Fruit fly (Drosophila melanogaster) whole organism, embryonic: ENCODE results near the gene HemK1.
A peak's percentile ranks its signal among the peaks of the same experiment; 100 is the strongest.

ENCODE experiments used
- Asciz ChIP-seq: fragments of 200-800 bp; sonication (Bioruptor generic); optimal IDR thresholded peaks from 2 replicates; lab custom pipeline; 2017; ENCODE audit warnings: missing biosample characterization, mild to moderate bottlenecking, missing genetic modification characterization, missing genetic modification reagents
- Blimp-1 ChIP-seq: fragments of 200-800 bp; sonication (Bioruptor generic); optimal IDR thresholded peaks from 3 replicates; lab custom pipeline; 2018; ENCODE audit warnings: missing biosample characterization, missing genetic modification characterization, mild to moderate bottlenecking, moderate library complexity, missing genetic modification reagents
- CG10321 ChIP-seq: fragments of 200-800 bp; sonication (Bioruptor generic); IDR thresholded peaks from 2 replicates; pipeline ENCODE4 v1.3.6; 2022; ENCODE audit warnings: missing biosample characterization, missing genetic modification characterization
- CG13424 ChIP-seq: fragments of 200-800 bp; sonication (Bioruptor generic); optimal IDR thresholded peaks from 2 replicates; lab custom pipeline; 2019; ENCODE audit warnings: missing biosample characterization, mild to moderate bottlenecking, missing genetic modification characterization, moderate library complexity
- CG14014 ChIP-seq: fragments of 200-800 bp; sonication (Bioruptor generic); IDR thresholded peaks from 2 replicates; pipeline ENCODE4 v1.3.6; 2022; ENCODE audit warnings: missing biosample characterization, missing genetic modification characterization
- CG1529 ChIP-seq: fragments of 200-800 bp; sonication (Bioruptor generic); optimal IDR thresholded peaks from 3 replicates; lab custom pipeline; 2018; ENCODE audit warnings: missing biosample characterization, missing genetic modification characterization
- CG15696 ChIP-seq: fragments of 200-800 bp; sonication (Bioruptor generic); optimal IDR thresholded peaks from 2 replicates; lab custom pipeline; 2019; ENCODE audit warnings: missing biosample characterization, mild to moderate bottlenecking, missing genetic modification characterization, moderate library complexity
- CG1647 ChIP-seq: fragments of 200-800 bp; sonication (Bioruptor generic); optimal IDR thresholded peaks from 3 replicates; lab custom pipeline; 2016; ENCODE audit warnings: missing biosample characterization, missing genetic modification characterization
- CG17385 ChIP-seq: fragments of 200-800 bp; sonication (Bioruptor generic); optimal IDR thresholded peaks from 3 replicates; lab custom pipeline; 2018; ENCODE audit warnings: missing biosample characterization, mild to moderate bottlenecking, missing genetic modification characterization
- CG2712 ChIP-seq: fragments of 200-800 bp; optimal IDR thresholded peaks from 3 replicates; lab custom pipeline; 2019; ENCODE audit warnings: missing biosample characterization, mild to moderate bottlenecking, missing genetic modification characterization, moderate library complexity
- CG3065 ChIP-seq: fragments of 200-800 bp; sonication (Bioruptor generic); optimal IDR thresholded peaks from 2 replicates; lab custom pipeline; 2016; ENCODE audit warnings: missing biosample characterization, missing genetic modification characterization
- CG3163 ChIP-seq: fragments of 200-800 bp; sonication (Bioruptor generic); optimal IDR thresholded peaks from 3 replicates; lab custom pipeline; 2016; ENCODE audit warnings: missing biosample characterization, missing genetic modification characterization
- CG34422 ChIP-seq: fragments of 200-800 bp; sonication (Bioruptor generic); IDR thresholded peaks from 3 replicates; pipeline ENCODE4 v1.3.6; 2022; ENCODE audit warnings: missing biosample characterization, missing genetic modification characterization
- CG4328 ChIP-seq: fragments of 200-800 bp; sonication (Bioruptor generic); optimal IDR thresholded peaks from 3 replicates; lab custom pipeline; 2017; ENCODE audit warnings: missing biosample characterization, missing genetic modification reagents, missing genetic modification characterization
- CG4820 ChIP-seq: fragments of 200-800 bp; sonication (Bioruptor generic); optimal IDR thresholded peaks from 3 replicates; lab custom pipeline; 2016; ENCODE audit warnings: missing biosample characterization, missing genetic modification characterization
- CG7372 ChIP-seq: fragments of 200-800 bp; sonication (Bioruptor generic); IDR thresholded peaks from 2 replicates; pipeline ENCODE4 v1.3.6; 2022; ENCODE audit warnings: missing biosample characterization, missing genetic modification characterization
- CG7839 ChIP-seq: fragments of 200-800 bp; sonication (Bioruptor generic); optimal IDR thresholded peaks from 3 replicates; lab custom pipeline; 2018; ENCODE audit warnings: missing biosample characterization, mild to moderate bottlenecking, missing genetic modification characterization, moderate library complexity
- CG8765 ChIP-seq: fragments of 200-800 bp; sonication (Bioruptor generic); IDR thresholded peaks from 2 replicates; pipeline ENCODE4 v1.3.6; 2022; ENCODE audit warnings: missing biosample characterization, missing genetic modification characterization
- CG9876 ChIP-seq: fragments of 200-800 bp; sonication (Bioruptor generic); optimal IDR thresholded peaks from 2 replicates; lab custom pipeline; 2016; ENCODE audit warnings: missing biosample characterization, missing genetic modification characterization
- CTCF ChIP-seq: fragments of 200-800 bp; sonication (Bioruptor generic); optimal IDR thresholded peaks from 2 replicates; lab custom pipeline; 2017; ENCODE audit warnings: missing biosample characterization, mild to moderate bottlenecking, missing genetic modification characterization, moderate library complexity
- Dbx ChIP-seq: fragments of 200-800 bp; sonication (Bioruptor generic); IDR thresholded peaks from 3 replicates; pipeline ENCODE4 v1.3.6; 2022; ENCODE audit warnings: missing biosample characterization, missing genetic modification characterization
- Dip2 ChIP-seq: fragments of 200-800 bp; sonication (Bioruptor generic); IDR thresholded peaks from 2 replicates; pipeline ENCODE4 v1.3.6; 2022; ENCODE audit warnings: missing biosample characterization, missing genetic modification characterization
- Dll ChIP-seq: fragments of 200-800 bp; sonication (Bioruptor generic); IDR thresholded peaks from 4 replicates; pipeline ENCODE4 v1.3.6; 2022; ENCODE audit warnings: missing biosample characterization, missing genetic modification characterization; ENCODE audit not compliant: partially characterized antibody
- Elba2 ChIP-seq: fragments of 200-800 bp; sonication (Bioruptor generic); optimal IDR thresholded peaks from 3 replicates; lab custom pipeline; 2016; ENCODE audit warnings: missing biosample characterization, missing genetic modification characterization
- Hey ChIP-seq: fragments of 200-800 bp; sonication (Bioruptor generic); optimal IDR thresholded peaks from 3 replicates; lab custom pipeline; 2018; ENCODE audit warnings: missing biosample characterization, mild to moderate bottlenecking, missing genetic modification characterization
- HmgD ChIP-seq: fragments of 200-800 bp; sonication (Bioruptor generic); optimal IDR thresholded peaks from 3 replicates; lab custom pipeline; 2016; ENCODE audit warnings: missing biosample characterization, missing genetic modification characterization
- Lhr ChIP-seq: fragments of 200-800 bp; sonication (Bioruptor generic); optimal IDR thresholded peaks from 3 replicates; lab custom pipeline; 2017; ENCODE audit warnings: mild to moderate bottlenecking, missing biosample characterization, missing genetic modification reagents, missing genetic modification characterization
- MESR4 ChIP-seq: fragments of 200-800 bp; sonication (Bioruptor generic); optimal IDR thresholded peaks from 2 replicates; lab custom pipeline; 2018; ENCODE audit warnings: missing biosample characterization, mild to moderate bottlenecking, missing genetic modification characterization, moderate library complexity
- Myb ChIP-seq: fragments of 200-800 bp; sonication (Bioruptor generic); optimal IDR thresholded peaks from 2 replicates; lab custom pipeline; 2016; ENCODE audit warnings: missing biosample characterization, missing genetic modification characterization
- Neu2 ChIP-seq: fragments of 200-800 bp; sonication (Bioruptor generic); optimal IDR thresholded peaks from 3 replicates; lab custom pipeline; 2016; ENCODE audit warnings: missing biosample characterization, missing genetic modification characterization, borderline replicate concordance
- Nf-YB ChIP-seq: fragments of 200-800 bp; sonication (Bioruptor generic); optimal IDR thresholded peaks from 3 replicates; lab custom pipeline; 2019; ENCODE audit warnings: missing biosample characterization, mild to moderate bottlenecking, missing genetic modification characterization, moderate library complexity
- Ravus ChIP-seq: fragments of 200-800 bp; sonication (Bioruptor generic); IDR thresholded peaks from 2 replicates; pipeline ENCODE4 v1.3.6; 2022; ENCODE audit warnings: missing biosample characterization, missing genetic modification characterization
- Spps ChIP-seq: fragments of 200-800 bp; sonication (Bioruptor generic); optimal IDR thresholded peaks from 2 replicates; lab custom pipeline; 2018; ENCODE audit warnings: missing biosample characterization, mild to moderate bottlenecking, missing genetic modification characterization
- al ChIP-seq: fragments of 200-800 bp; sonication (Bioruptor generic); IDR thresholded peaks from 2 replicates; pipeline ENCODE4 v1.3.6; 2022; ENCODE audit warnings: missing biosample characterization, missing genetic modification characterization
- bowl ChIP-seq: fragments of 200-800 bp; sonication (Bioruptor generic); IDR thresholded peaks from 2 replicates; pipeline ENCODE4 v1.3.6; 2022; ENCODE audit warnings: missing biosample characterization, missing genetic modification characterization
- dpn ChIP-seq, 2 experiments: fragments of 200-800 bp; sonication (Bioruptor generic); optimal IDR thresholded peaks; 3 replicates each; lab custom pipeline; 2016; ENCODE audit warnings: missing biosample characterization in 2 of 2, missing genetic modification characterization in 2 of 2
- dysf ChIP-seq: fragments of 200-800 bp; sonication (Bioruptor generic); IDR thresholded peaks from 3 replicates; pipeline ENCODE4 v1.3.6; 2022; ENCODE audit warnings: missing biosample characterization, missing genetic modification characterization
- ewg ChIP-seq: fragments of 200-800 bp; sonication (Bioruptor generic); optimal IDR thresholded peaks from 3 replicates; lab custom pipeline; 2017; ENCODE audit warnings: mild to moderate bottlenecking, missing biosample characterization, missing genetic modification reagents, missing genetic modification characterization
- gem ChIP-seq: fragments of 200-800 bp; sonication (Bioruptor generic); optimal IDR thresholded peaks from 2 replicates; lab custom pipeline; 2019; ENCODE audit warnings: missing biosample characterization, mild to moderate bottlenecking, missing genetic modification characterization, moderate library complexity
- kni ChIP-seq: fragments of 200-800 bp; sonication (Bioruptor generic); optimal IDR thresholded peaks from 3 replicates; lab custom pipeline; 2017; ENCODE audit warnings: mild to moderate bottlenecking, missing biosample characterization, missing genetic modification reagents, missing genetic modification characterization
- knrl ChIP-seq: fragments of 200-800 bp; sonication (Bioruptor generic); IDR thresholded peaks from 3 replicates; pipeline ENCODE4 v1.3.6; 2022; ENCODE audit warnings: missing biosample characterization, missing genetic modification characterization; ENCODE audit not compliant: partially characterized antibody
- lilli ChIP-seq: fragments of 200-800 bp; sonication (Bioruptor generic); optimal IDR thresholded peaks from 3 replicates; lab custom pipeline; 2016; ENCODE audit warnings: missing biosample characterization, missing genetic modification characterization
- lmd ChIP-seq: fragments of 200-800 bp; sonication (Bioruptor generic); IDR thresholded peaks from 2 replicates; pipeline ENCODE4 v1.3.6; 2022; ENCODE audit warnings: missing biosample characterization, missing genetic modification characterization
- lola ChIP-seq, 3 experiments: fragments of >200 bp in 2 of 3; fragments of 200-800 bp in 1 of 3; sonication (Bioruptor generic) in 1 of 3; optimal IDR thresholded peaks; 2 replicates each; lab custom pipeline; 2017 to 2019; ENCODE audit warnings: missing biosample characterization in 3 of 3, missing genetic modification characterization in 3 of 3, mild to moderate bottlenecking in 1 of 3, moderate library complexity in 1 of 3
- pum ChIP-seq: fragments of 200-800 bp; sonication (Bioruptor generic); optimal IDR thresholded peaks from 2 replicates; lab custom pipeline; 2016; ENCODE audit warnings: missing biosample characterization, missing genetic modification characterization
- pzg ChIP-seq: fragments of 200-800 bp; sonication (Bioruptor generic); optimal IDR thresholded peaks from 3 replicates; lab custom pipeline; 2018; ENCODE audit warnings: missing biosample characterization, mild to moderate bottlenecking, missing genetic modification characterization, moderate library complexity
- slp2 ChIP-seq: fragments of 200-800 bp; sonication (Bioruptor generic); optimal IDR thresholded peaks from 2 replicates; lab custom pipeline; 2016; ENCODE audit warnings: missing biosample characterization, missing genetic modification characterization
- tgo ChIP-seq: fragments of 200-800 bp; sonication (Bioruptor generic); IDR thresholded peaks from 3 replicates; pipeline ENCODE4 v1.3.6; 2022; ENCODE audit warnings: missing biosample characterization, missing genetic modification characterization
- tx ChIP-seq: fragments of 200-800 bp; sonication (Bioruptor generic); optimal IDR thresholded peaks from 2 replicates; lab custom pipeline; 2016; ENCODE audit warnings: missing biosample characterization, missing genetic modification characterization
- usp ChIP-seq: fragments of >200 bp; optimal IDR thresholded peaks from 2 replicates; lab custom pipeline; 2017; ENCODE audit warnings: missing biosample characterization, missing genetic modification characterization
- wdn ChIP-seq: fragments of 200-800 bp; sonication (Bioruptor generic); IDR thresholded peaks from 2 replicates; pipeline ENCODE4 v1.3.6; 2022; ENCODE audit warnings: missing biosample characterization, missing genetic modification characterization

HemK1 gene

dm6 chr2L:6490783-6491249 is 23.3 kb upstream of the HemK1 start, which contains the start of the genes Phf5a and CG31638 (continued):
- TF ChIP-seq CG1647: no peak
- TF ChIP-seq CG7839 (tag; lab: Kevin White, UChicago): peak; percentile 87
- no peak for TF ChIP-seq Hey (tag; lab: Kevin White, UChicago)
- TF ChIP-seq Neu2 (GFP tag; lab: Kevin White, UChicago): no peak
- TF ChIP-seq dysf (GFP tag; lab: Robert Waterston, UW): peak; percentile 80
- peak; percentile 46 for TF ChIP-seq CTCF
- peak; percentile 98 for TF ChIP-seq CG2712 (tag; lab: Kevin White, UChicago)
- peak; percentile 63 for TF ChIP-seq Elba2 (GFP tag; lab: Kevin White, UChicago)
- peak; percentile 51 for TF ChIP-seq CG4820 (GFP tag; lab: Kevin White, UChicago)
- TF ChIP-seq CG15696 (tag; lab: Kevin White, UChicago): peak; percentile 97
- TF ChIP-seq wdn (GFP tag; lab: Robert Waterston, UW): peak; percentile 82
- peak; percentile 58 for TF ChIP-seq Dip2
- TF ChIP-seq tgo: peak; percentile 71
- TF ChIP-seq bowl (GFP tag; lab: Robert Waterston, UW): 0 out of 2 replicates have a peak, but pooled peaks have one; percentile 26
- TF ChIP-seq Asciz (GFP tag; lab: Kevin White, UChicago): peak; percentile 90
- peak; percentile 64 for TF ChIP-seq pzg (GFP tag; lab: Kevin White, UChicago)
- TF ChIP-seq slp2 (GFP tag; lab: Kevin White, UChicago): peak; percentile 61
- peak; percentile 18 for TF ChIP-seq HmgD (GFP tag; lab: Kevin White, UChicago)
- peak; percentile 92 for TF ChIP-seq CG14014 (GFP tag; lab: Robert Waterston, UW)
- peak; percentile 78 for TF ChIP-seq Lhr (GFP tag; lab: Kevin White, UChicago)
- TF ChIP-seq Myb (GFP tag; lab: Kevin White, UChicago): peak; percentile 59
- TF ChIP-seq ewg: peak; percentile 70
- peak; percentile 96 for TF ChIP-seq al (GFP tag; lab: Robert Waterston, UW)
- peak; percentile 98 for TF ChIP-seq CG13424
- TF ChIP-seq tx (GFP tag; lab: Kevin White, UChicago): peak; percentile 76
- no peak for TF ChIP-seq CG3163 (GFP tag; lab: Kevin White, UChicago)
- TF ChIP-seq CG10321 (GFP tag; lab: Robert Waterston, UW): peak; percentile 58; the same call in 1 of the 2 replicates
- peak; percentile 54 for TF ChIP-seq kni (GFP tag; lab: Kevin White, UChicago)
- TF ChIP-seq CG7372 (GFP tag; lab: Robert Waterston, UW): peak; percentile 97
- peak; percentile 54 for TF ChIP-seq MESR4 (GFP tag; lab: Kevin White, UChicago)
- peak; percentile 28 for TF ChIP-seq CG9876 (GFP tag; lab: Kevin White, UChicago)
- TF ChIP-seq CG4328 (GFP tag; lab: Kevin White, UChicago): peak; percentile 88
- peak; percentile 95 for TF ChIP-seq Spps
- peak; percentile 96 for TF ChIP-seq CG8765 (GFP tag; lab: Robert Waterston, UW)
- peak; percentile 99 for TF ChIP-seq gem (tag; lab: Kevin White, UChicago)
- peak; percentile 90 for TF ChIP-seq CG17385
- TF ChIP-seq Ravus: no peak
- TF ChIP-seq CG34422: peak; percentile 98
- TF ChIP-seq Dll: 0 out of 4 replicates have a peak, but pooled peaks have one; percentile 52
- TF ChIP-seq lmd (GFP tag; lab: Robert Waterston, UW): peak; percentile 64
- peak in 1 of 3 experiments; percentile 73 for TF ChIP-seq lola (GFP tag; optimal IDR thresholded peaks at IDR 0.05; lab: Kevin White, UChicago)
- peak; percentile 62 for TF ChIP-seq pum
- peak; percentile 57 for TF ChIP-seq knrl (GFP tag; lab: Robert Waterston, UW)
- no peak for TF ChIP-seq usp (GFP tag; lab: Kevin White, UChicago)
- peak; percentile 54; the same call in 2 of the 3 replicates for TF ChIP-seq Dbx
- TF ChIP-seq Nf-YB (GFP tag; lab: Kevin White, UChicago): peak; percentile 54
- peak; percentile 85 for TF ChIP-seq CG1529 (GFP tag; lab: Kevin White, UChicago)
- peak; percentile 66 to 92 for TF ChIP-seq dpn (GFP tag; optimal IDR thresholded peaks at IDR 0.05; lab: Kevin White, UChicago)
- peak; percentile 95 for TF ChIP-seq lilli (GFP tag; lab: Kevin White, UChicago)
- peak; percentile 88 for TF ChIP-seq CG3065
- TF ChIP-seq Blimp-1: peak; percentile 99
